Worm (Caenorhabditis elegans) whole organism, young adult: Measurements from ENCODE around the gene acl-8.

ENCODE experiments used
- C17E4.6 ChIP-seq: fragments of 200-800 bp; sonication (Bioruptor generic); IDR thresholded peaks from 2 replicates; pipeline ENCODE4 v1.3.6; 2022; ENCODE audit warnings: missing genetic modification reagents, missing genetic modification characterization, missing compliant biosample characterization
- F22D6.2 ChIP-seq: sonication (generic microtip); optimal IDR thresholded peaks from 2 replicates; lab custom pipeline; 2016; ENCODE audit warnings: mild to moderate bottlenecking, missing genetic modification characterization, missing compliant biosample characterization
- F37B4.10 ChIP-seq: fragments of 200-800 bp; sonication (Bioruptor generic); IDR thresholded peaks from 2 replicates; pipeline ENCODE4 v1.3.6; 2022; ENCODE audit warnings: missing genetic modification characterization, missing compliant biosample characterization
- F55B11.4 ChIP-seq: sonication (generic microtip); optimal IDR thresholded peaks from 2 replicates; lab custom pipeline; 2016; ENCODE audit warnings: missing compliant biosample characterization, missing genetic modification characterization, borderline replicate concordance; ENCODE audit not compliant: insufficient read depth
- K12H6.12 ChIP-seq: fragments of 200-800 bp; sonication (Bioruptor generic); optimal IDR thresholded peaks from 2 replicates; lab custom pipeline; 2018; ENCODE audit warnings: mild to moderate bottlenecking, missing genetic modification characterization, missing compliant biosample characterization
- Y53F4B.3 ChIP-seq: fragments of 200-800 bp; sonication (Bioruptor generic); IDR thresholded peaks from 2 replicates; pipeline ENCODE4 v1.3.6; 2022; ENCODE audit warnings: missing genetic modification reagents, missing genetic modification characterization, missing compliant biosample characterization
- Y56A3A.18 ChIP-seq: fragments of 200-800 bp; sonication (Bioruptor generic); IDR thresholded peaks from 2 replicates; pipeline ENCODE4 v1.3.6; 2022; ENCODE audit warnings: missing genetic modification reagents, missing genetic modification characterization, missing compliant biosample characterization
- akir-1 ChIP-seq: fragments of 200-800 bp; sonication (Bioruptor generic); optimal IDR thresholded peaks from 2 replicates; lab custom pipeline; 2018; ENCODE audit warnings: mild to moderate bottlenecking, missing genetic modification characterization, moderate library complexity, missing compliant biosample characterization
- attf-3 ChIP-seq: fragments of 200-800 bp; sonication (Bioruptor generic); conservative IDR thresholded peaks from 2 replicates; pipeline ENCODE4 v1.3.6; 2022; ENCODE audit warnings: missing genetic modification reagents, missing genetic modification characterization, missing compliant biosample characterization
- bed-1 ChIP-seq: fragments of 200-800 bp; sonication (Bioruptor generic); IDR thresholded peaks from 2 replicates; pipeline ENCODE4 v1.3.6; 2022; ENCODE audit warnings: missing genetic modification reagents, missing genetic modification characterization, missing compliant biosample characterization
- ccch-3 ChIP-seq: fragments of 200-800 bp; sonication (Bioruptor generic); optimal IDR thresholded peaks from 2 replicates; lab custom pipeline; 2018; ENCODE audit warnings: mild to moderate bottlenecking, missing genetic modification characterization, missing compliant biosample characterization
- ceh-27 ChIP-seq: fragments of 200-800 bp; sonication (Bioruptor generic); optimal IDR thresholded peaks from 2 replicates; lab custom pipeline; 2018; ENCODE audit warnings: mild to moderate bottlenecking, missing genetic modification characterization, moderate library complexity, missing compliant biosample characterization
- dox-1 ChIP-seq: fragments of 200-800 bp; sonication (Bioruptor generic); IDR thresholded peaks from 2 replicates; pipeline ENCODE4 v1.3.6; 2022; ENCODE audit warnings: missing genetic modification reagents, missing genetic modification characterization, missing compliant biosample characterization
- dpl-1 ChIP-seq: fragments of 150-350 bp; optimal IDR thresholded peaks from 2 replicates; lab custom pipeline; 2014; ENCODE audit warnings: missing biosample characterization, missing genetic modification reagents, missing genetic modification characterization
- efl-1 ChIP-seq: fragments of 150-350 bp; optimal IDR thresholded peaks from 2 replicates; lab custom pipeline; 2014; ENCODE audit warnings: missing biosample characterization, missing genetic modification reagents, missing genetic modification characterization
- egl-18 ChIP-seq: fragments of 200-800 bp; sonication (Bioruptor generic); IDR thresholded peaks from 2 replicates; pipeline ENCODE4 v1.3.6; 2022; ENCODE audit warnings: missing genetic modification reagents, missing genetic modification characterization, missing compliant biosample characterization
- egrh-3 ChIP-seq: fragments of 200-800 bp; sonication (Bioruptor generic); IDR thresholded peaks from 2 replicates; pipeline ENCODE4 v1.3.6; 2022; ENCODE audit warnings: missing genetic modification reagents, missing genetic modification characterization, missing compliant biosample characterization
- ekl-4 ChIP-seq: fragments of 200-800 bp; sonication (Bioruptor generic); IDR thresholded peaks from 2 replicates; pipeline ENCODE4 v1.3.6; 2022; ENCODE audit warnings: missing genetic modification reagents, missing genetic modification characterization, missing compliant biosample characterization
- ets-4 ChIP-seq: fragments of 200-800 bp; sonication (Bioruptor generic); optimal IDR thresholded peaks from 2 replicates; lab custom pipeline; 2018; ENCODE audit warnings: mild to moderate bottlenecking, missing genetic modification characterization, missing compliant biosample characterization
- gei-17 ChIP-seq: fragments of 200-800 bp; sonication (Bioruptor generic); optimal IDR thresholded peaks from 2 replicates; lab custom pipeline; 2018; ENCODE audit warnings: mild to moderate bottlenecking, missing genetic modification characterization, missing compliant biosample characterization
- hlh-12 ChIP-seq: sonication (generic microtip); optimal IDR thresholded peaks from 2 replicates; lab custom pipeline; 2016; ENCODE audit warnings: missing genetic modification characterization, missing compliant biosample characterization
- hmg-1.2 ChIP-seq: fragments of 200-800 bp; sonication (Bioruptor generic); IDR thresholded peaks from 2 replicates; pipeline ENCODE4 v1.3.6; 2022; ENCODE audit warnings: missing genetic modification reagents, missing genetic modification characterization, missing compliant biosample characterization
- hrde-1 ChIP-seq: sonication (generic microtip); optimal IDR thresholded peaks from 2 replicates; lab custom pipeline; 2016; ENCODE audit warnings: missing genetic modification characterization, mild to moderate bottlenecking, missing compliant biosample characterization, moderate library complexity, missing genotype, missing genetic modification reagents, borderline replicate concordance
- let-607 ChIP-seq, 2 experiments: fragments of 200-800 bp in 1 of 2; sonication (Bioruptor generic) in 1 of 2; sonication (generic microtip) in 1 of 2; optimal IDR thresholded peaks; 2 replicates each; lab custom pipeline; 2016 to 2018; ENCODE audit warnings: mild to moderate bottlenecking in 2 of 2, missing compliant biosample characterization in 2 of 2, missing genetic modification characterization in 2 of 2, moderate library complexity in 2 of 2, missing genotype in 1 of 2
- lin-35 ChIP-seq, 3 experiments: fragments of 150-350 bp in 2 of 3; sonication (generic microtip) in 1 of 3; optimal IDR thresholded peaks; 2 replicates each; lab custom pipeline; 2014 to 2018; ENCODE audit warnings: missing biosample characterization in 3 of 3, missing genetic modification characterization in 3 of 3, missing genetic modification reagents in 3 of 3
- lin-40 ChIP-seq: sonication (generic microtip); optimal IDR thresholded peaks from 2 replicates; lab custom pipeline; 2016; ENCODE audit warnings: missing genetic modification characterization, mild to moderate bottlenecking, missing compliant biosample characterization, missing genotype, missing genetic modification reagents
- madf-3 ChIP-seq: fragments of 200-800 bp; sonication (Bioruptor generic); IDR thresholded peaks from 2 replicates; pipeline ENCODE4 v1.3.6; 2022; ENCODE audit warnings: missing genetic modification reagents, missing genetic modification characterization, missing compliant biosample characterization
- madf-6 ChIP-seq: fragments of 200-800 bp; sonication (Bioruptor generic); IDR thresholded peaks from 2 replicates; pipeline ENCODE4 v1.3.6; 2022; ENCODE audit warnings: missing genetic modification reagents, missing genetic modification characterization, missing compliant biosample characterization
- madf-8 ChIP-seq: fragments of 200-800 bp; sonication (Bioruptor generic); conservative IDR thresholded peaks from 2 replicates; pipeline ENCODE4 v1.3.6; 2022; ENCODE audit warnings: missing genetic modification reagents, missing genetic modification characterization, missing compliant biosample characterization
- mxl-1 ChIP-seq: sonication (generic microtip); optimal IDR thresholded peaks from 2 replicates; lab custom pipeline; 2016; ENCODE audit warnings: missing genetic modification characterization, missing compliant biosample characterization
- nhr-120 ChIP-seq: fragments of 200-800 bp; sonication (Bioruptor generic); IDR thresholded peaks from 2 replicates; pipeline ENCODE4 v1.3.6; 2022; ENCODE audit warnings: missing genetic modification characterization, missing compliant biosample characterization
- nhr-179 ChIP-seq: sonication (generic microtip); optimal IDR thresholded peaks from 2 replicates; lab custom pipeline; 2016; ENCODE audit warnings: mild to moderate bottlenecking, missing genetic modification characterization, missing compliant biosample characterization
- snpc-1.3 ChIP-seq: sonication (generic microtip); optimal IDR thresholded peaks from 2 replicates; lab custom pipeline; 2017; ENCODE audit warnings: missing genetic modification characterization, mild to moderate bottlenecking, missing compliant biosample characterization, antibody characterized with exemption, moderate library complexity, missing genotype, missing genetic modification reagents; ENCODE audit not compliant: insufficient read depth
- snpc-3.4 ChIP-seq: sonication (generic microtip); optimal IDR thresholded peaks from 2 replicates; lab custom pipeline; 2017; ENCODE audit warnings: missing genetic modification characterization, mild to moderate bottlenecking, missing compliant biosample characterization, antibody characterized with exemption, moderate library complexity, missing genotype, missing genetic modification reagents
- sptf-2 ChIP-seq: fragments of 200-800 bp; sonication (Bioruptor generic); optimal IDR thresholded peaks from 2 replicates; lab custom pipeline; 2018; ENCODE audit warnings: mild to moderate bottlenecking, missing genetic modification characterization, missing compliant biosample characterization
- xnd-1 ChIP-seq: sonication (generic microtip); optimal IDR thresholded peaks from 2 replicates; lab custom pipeline; 2016; ENCODE audit warnings: missing genotype, missing genetic modification reagents, missing genetic modification characterization, missing compliant biosample characterization

Gene acl-8

DNA sequence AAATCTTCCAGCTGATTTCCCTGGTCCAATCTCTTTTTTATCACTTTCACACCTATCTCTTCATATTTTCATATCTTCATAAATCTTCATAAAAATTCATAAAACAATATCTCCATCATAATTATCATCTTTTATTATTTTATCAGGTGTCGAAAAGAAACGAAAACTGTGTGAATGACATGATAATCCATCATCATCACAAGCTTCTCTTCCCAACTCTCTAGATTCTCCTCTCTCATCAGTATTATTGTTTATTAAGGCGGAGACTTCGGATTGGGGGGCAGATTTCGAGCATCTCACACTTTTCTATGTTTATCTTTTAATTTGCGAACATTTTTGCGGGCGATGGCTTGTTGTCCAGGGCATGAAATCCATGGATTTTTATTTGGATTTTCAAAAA is 13.6 kb downstream of the acl-8 start:
- TF ChIP-seq lin-35 (GFP tag; optimal IDR thresholded peaks at IDR 0.05; lab: Kevin White, UChicago) (no peak), dpl-1 (no peak), attf-3 (GFP tag; lab: Robert Waterston, UW) (no peak), let-607 (tag; optimal IDR thresholded peaks at IDR 0.05; lab: Kevin White, UChicago) (no peak), F37B4.10 (GFP tag; lab: Robert Waterston, UW) (no peak), egrh-3 (no peak), dox-1 (GFP tag; lab: Robert Waterston, UW) (no peak), F55B11.4 (tag; lab: Kevin White, UChicago) (no peak), F22D6.2 (tag; lab: Kevin White, UChicago) (no peak), Y53F4B.3 (GFP tag; lab: Robert Waterston, UW) (no peak), ceh-27 (GFP tag; lab: Kevin White, UChicago) (no peak), snpc-1.3 (no peak), xnd-1 (tag; lab: Kevin White, UChicago) (no peak), K12H6.12 (tag; lab: Kevin White, UChicago) (no peak), hlh-12 (tag; lab: Kevin White, UChicago) (no peak), akir-1 (GFP tag; lab: Kevin White, UChicago) (no peak), nhr-179 (no peak), hrde-1 (tag; lab: Kevin White, UChicago) (no peak)

DNA sequence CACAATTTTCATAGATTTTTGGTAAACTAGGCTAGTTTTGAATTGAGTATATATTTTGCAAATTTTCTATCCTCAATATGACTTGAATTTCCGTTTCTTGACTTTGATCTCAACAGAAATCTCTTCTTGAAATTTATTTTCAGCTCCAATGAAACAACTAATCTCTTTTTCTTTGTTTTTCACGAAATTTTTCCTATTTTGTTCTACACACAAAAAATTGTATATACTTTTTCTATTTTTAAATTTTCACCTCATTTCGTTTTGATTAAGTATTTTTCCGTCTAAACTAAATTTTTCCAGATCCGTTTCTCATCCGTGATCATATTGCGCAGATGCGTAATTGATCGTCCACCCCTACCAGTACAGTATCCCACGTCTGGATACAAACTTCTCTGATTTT is 14.1 kb downstream of the acl-8 start, which contains the start of gene unc-83:
Gene unc-83 (plus strand): TSS at position 301 of the 400 bp plus-strand sequence.
- TF ChIP-seq mxl-1 (tag; lab: Kevin White, UChicago) (no peak), Y56A3A.18 (GFP tag; lab: Robert Waterston, UW) (no peak), ccch-3 (GFP tag; lab: Kevin White, UChicago) (no peak), ets-4 (GFP tag; lab: Kevin White, UChicago) (no peak), F55B11.4 (tag; lab: Kevin White, UChicago) (no peak), nhr-120 (no peak), madf-3 (GFP tag; lab: Robert Waterston, UW) (no peak), egl-18 (GFP tag; lab: Robert Waterston, UW) (no peak), hrde-1 (tag; lab: Kevin White, UChicago) (no peak), efl-1 (GFP tag; lab: Kevin White, UChicago) (no peak), xnd-1 (tag; lab: Kevin White, UChicago) (no peak), bed-1 (GFP tag; lab: Robert Waterston, UW) (no peak)
- TF ChIP-seq, all 124 proteins: peak for 0

DNA sequence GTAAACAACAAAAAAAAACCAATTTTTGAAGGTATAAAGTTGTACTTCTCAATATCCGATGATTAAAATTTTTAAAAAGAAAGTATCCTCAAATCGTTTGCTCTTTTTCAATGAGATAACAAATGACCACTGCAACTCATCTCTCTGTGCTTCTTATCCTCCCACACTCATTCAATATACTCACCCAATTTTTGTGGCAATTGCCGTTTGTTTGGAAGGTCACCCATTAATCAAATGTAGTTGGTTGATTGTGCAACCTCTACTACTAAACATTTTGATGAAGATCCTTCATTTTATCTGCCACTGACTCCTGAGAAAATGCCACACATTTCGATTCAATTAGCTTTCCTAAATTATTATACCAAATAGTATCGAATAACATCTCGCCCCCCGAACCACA is 17.0 kb downstream of the acl-8 start:
- TF ChIP-seq ekl-4 (GFP tag; lab: Robert Waterston, UW) (no peak), K12H6.12 (tag; lab: Kevin White, UChicago) (no peak), sptf-2 (GFP tag; lab: Kevin White, UChicago) (no peak), lin-40 (tag; lab: Kevin White, UChicago) (no peak), hmg-1.2 (GFP tag; lab: Robert Waterston, UW) (no peak), madf-6 (GFP tag; lab: Robert Waterston, UW) (no peak), madf-3 (GFP tag; lab: Robert Waterston, UW) (no peak), gei-17 (GFP tag; lab: Kevin White, UChicago) (no peak), Y53F4B.3 (GFP tag; lab: Robert Waterston, UW) (no peak), C17E4.6 (GFP tag; lab: Robert Waterston, UW) (no peak), madf-8 (GFP tag; lab: Robert Waterston, UW) (no peak), snpc-3.4 (tag; lab: Kevin White, UChicago) (no peak)
